Fruit fly (Drosophila melanogaster) whole organism, embryonic: ENCODE measurements around the gene Pcmt.

Experiments
- CG10267 ChIP-seq: fragments of 200-800 bp; sonication (Bioruptor generic); optimal IDR thresholded peaks from 2 replicates; lab custom pipeline; 2018; ENCODE audit warnings: missing biosample characterization, mild to moderate bottlenecking, missing genetic modification characterization, moderate library complexity
- CG10431 ChIP-seq: fragments of 200-800 bp; sonication (Bioruptor generic); optimal IDR thresholded peaks from 3 replicates; lab custom pipeline; 2018; ENCODE audit warnings: missing biosample characterization, mild to moderate bottlenecking, missing genetic modification characterization
- CG11398 ChIP-seq: fragments of 200-800 bp; sonication (Bioruptor generic); optimal IDR thresholded peaks from 2 replicates; lab custom pipeline; 2016; ENCODE audit warnings: missing biosample characterization, missing genetic modification characterization
- CG13894 ChIP-seq: fragments of 200-800 bp; sonication (Bioruptor generic); optimal IDR thresholded peaks from 3 replicates; lab custom pipeline; 2018; ENCODE audit warnings: missing biosample characterization, mild to moderate bottlenecking, missing genetic modification characterization, moderate library complexity
- CG15514 ChIP-seq: fragments of 200-800 bp; sonication (Bioruptor generic); optimal IDR thresholded peaks from 3 replicates; lab custom pipeline; 2017; ENCODE audit warnings: missing biosample characterization, missing genetic modification characterization, mild to moderate bottlenecking, moderate library complexity, missing genetic modification reagents
- CG30403 ChIP-seq: fragments of 200-800 bp; sonication (Bioruptor generic); optimal IDR thresholded peaks from 3 replicates; lab custom pipeline; 2016; ENCODE audit warnings: missing biosample characterization, missing genetic modification characterization
- CG34224 ChIP-seq: fragments of 200-800 bp; sonication (Bioruptor generic); IDR thresholded peaks from 3 replicates; pipeline ENCODE4 v1.3.6; 2022; ENCODE audit warnings: missing biosample characterization, missing genetic modification characterization; ENCODE audit not compliant: partially characterized antibody
- CG3726 ChIP-seq: fragments of 200-800 bp; sonication (Bioruptor generic); IDR thresholded peaks from 3 replicates; pipeline ENCODE4, ENCODE4 v1.3.6; 2022; ENCODE audit warnings: missing biosample characterization, missing genetic modification characterization
- CG43689 ChIP-seq: fragments of 200-800 bp; sonication (Bioruptor generic); IDR thresholded peaks from 2 replicates; pipeline ENCODE4 v1.3.6; 2022; ENCODE audit warnings: missing biosample characterization, missing genetic modification characterization
- CG4617 ChIP-seq: fragments of 200-800 bp; sonication (Bioruptor generic); optimal IDR thresholded peaks from 3 replicates; lab custom pipeline; 2016; ENCODE audit warnings: missing biosample characterization, missing genetic modification characterization, borderline replicate concordance
- CG6654 ChIP-seq: fragments of 200-800 bp; sonication (Bioruptor generic); optimal IDR thresholded peaks from 2 replicates; lab custom pipeline; 2017; ENCODE audit warnings: missing biosample characterization, mild to moderate bottlenecking, missing genetic modification characterization
- CG7987 ChIP-seq: fragments of 200-800 bp; sonication (Bioruptor generic); optimal IDR thresholded peaks from 2 replicates; lab custom pipeline; 2018; ENCODE audit warnings: missing biosample characterization, mild to moderate bottlenecking, missing genetic modification characterization, moderate library complexity
- Camta ChIP-seq: fragments of 200-800 bp; sonication (Bioruptor generic); optimal IDR thresholded peaks from 2 replicates; lab custom pipeline; 2016; ENCODE audit warnings: missing biosample characterization, missing genetic modification characterization
- D ChIP-seq, 2 experiments: fragments of 200-800 bp in 1 of 2; fragments of >200 bp in 1 of 2; sonication (Bioruptor generic) in 1 of 2; optimal IDR thresholded peaks; 2 replicates in 1 of 2; 3 replicates in 1 of 2; lab custom pipeline; 2017; ENCODE audit warnings: mild to moderate bottlenecking in 1 of 2, missing biosample characterization in 1 of 2, missing genetic modification characterization in 1 of 2, missing genetic modification reagents in 1 of 2
- Dip2 ChIP-seq: fragments of 200-800 bp; sonication (Bioruptor generic); IDR thresholded peaks from 2 replicates; pipeline ENCODE4 v1.3.6; 2022; ENCODE audit warnings: missing biosample characterization, missing genetic modification characterization
- E2f2 ChIP-seq: fragments of 200-800 bp; sonication (Bioruptor generic); IDR thresholded peaks from 2 replicates; pipeline ENCODE4 v1.3.6; 2022; ENCODE audit warnings: missing biosample characterization, missing genetic modification characterization
- Ets65A ChIP-seq: fragments of 200-800 bp; sonication (Bioruptor generic); peaks from one replicate; lab custom pipeline; 2016; ENCODE audit warnings: missing biosample characterization, missing genetic modification characterization
- Ets97D ChIP-seq: fragments of 200-800 bp; sonication (Bioruptor generic); optimal IDR thresholded peaks from 3 replicates; lab custom pipeline; 2016; ENCODE audit warnings: missing biosample characterization, missing genetic modification characterization
- GATAe ChIP-seq: fragments of 200-800 bp; sonication (Bioruptor generic); conservative IDR thresholded peaks from 2 replicates; pipeline ENCODE4 v1.3.6; 2022; ENCODE audit warnings: missing biosample characterization, missing genetic modification characterization
- H15 ChIP-seq: fragments of 200-800 bp; sonication (Bioruptor generic); IDR thresholded peaks from 3 replicates; pipeline ENCODE4 v1.3.6; 2022; ENCODE audit warnings: missing biosample characterization, missing genetic modification characterization
- HLHmδ ChIP-seq: fragments of 200-800 bp; sonication (Bioruptor generic); optimal IDR thresholded peaks from 2 replicates; lab custom pipeline; 2018; ENCODE audit warnings: missing biosample characterization, mild to moderate bottlenecking, missing genetic modification characterization, moderate library complexity
- Hand ChIP-seq: fragments of 200-800 bp; sonication (Bioruptor generic); optimal IDR thresholded peaks from 2 replicates; lab custom pipeline; 2017; ENCODE audit warnings: mild to moderate bottlenecking, missing biosample characterization, missing genetic modification reagents, missing genetic modification characterization
- Kr ChIP-seq: fragments of 200-800 bp; sonication (Bioruptor generic); optimal IDR thresholded peaks from 2 replicates; lab custom pipeline; 2017; ENCODE audit warnings: missing biosample characterization, mild to moderate bottlenecking, missing genetic modification characterization
- Myb ChIP-seq: fragments of 200-800 bp; sonication (Bioruptor generic); optimal IDR thresholded peaks from 2 replicates; lab custom pipeline; 2016; ENCODE audit warnings: missing biosample characterization, missing genetic modification characterization
- Oaz ChIP-seq: fragments of 200-800 bp; sonication (Bioruptor generic); IDR thresholded peaks from 2 replicates; pipeline ENCODE4 v1.3.6; 2022; ENCODE audit warnings: missing biosample characterization, missing genetic modification characterization
- Oli ChIP-seq: fragments of 200-800 bp; sonication (Bioruptor generic); optimal IDR thresholded peaks from 2 replicates; lab custom pipeline; 2018; ENCODE audit warnings: missing biosample characterization, mild to moderate bottlenecking, missing genetic modification characterization, moderate library complexity
- PHDP ChIP-seq: fragments of 200-800 bp; sonication (Bioruptor generic); optimal IDR thresholded peaks from 3 replicates; lab custom pipeline; 2018; ENCODE audit warnings: missing biosample characterization, mild to moderate bottlenecking, missing genetic modification characterization, moderate library complexity
- Sin3A ChIP-seq: fragments of >200 bp; optimal IDR thresholded peaks from 2 replicates; lab custom pipeline; 2018
- Six4 ChIP-seq: fragments of 200-800 bp; sonication (Bioruptor generic); optimal IDR thresholded peaks from 2 replicates; lab custom pipeline; 2016; ENCODE audit warnings: missing biosample characterization, missing genetic modification characterization
- Taf1 ChIP-seq: fragments of 200-800 bp; sonication (Bioruptor generic); IDR thresholded peaks from 2 replicates; pipeline ENCODE4 v1.3.6; 2022; ENCODE audit warnings: missing biosample characterization, missing genetic modification characterization
- al ChIP-seq: fragments of 200-800 bp; sonication (Bioruptor generic); IDR thresholded peaks from 2 replicates; pipeline ENCODE4 v1.3.6; 2022; ENCODE audit warnings: missing biosample characterization, missing genetic modification characterization
- cg ChIP-seq: fragments of 200-800 bp; sonication (Bioruptor generic); optimal IDR thresholded peaks from 3 replicates; lab custom pipeline; 2019; ENCODE audit warnings: missing biosample characterization, mild to moderate bottlenecking, missing genetic modification characterization, moderate library complexity
- eve ChIP-seq, 2 experiments: fragments of >200 bp; optimal IDR thresholded peaks; 2 replicates each; lab custom pipeline; 2017; ENCODE audit warnings: missing biosample characterization in 2 of 2, missing genetic modification characterization in 2 of 2
- fd64A ChIP-seq: fragments of 200-800 bp; sonication (Bioruptor generic); optimal IDR thresholded peaks from 3 replicates; lab custom pipeline; 2018; ENCODE audit warnings: missing biosample characterization, mild to moderate bottlenecking, missing genetic modification characterization
- hbn ChIP-seq: fragments of 200-800 bp; sonication (Bioruptor generic); IDR thresholded peaks from 2 replicates; pipeline ENCODE4 v1.3.6; 2022; ENCODE audit warnings: missing biosample characterization, missing genetic modification characterization; ENCODE audit not compliant: partially characterized antibody
- jing ChIP-seq: fragments of 200-800 bp; sonication (Bioruptor generic); optimal IDR thresholded peaks from 2 replicates; lab custom pipeline; 2018; ENCODE audit warnings: missing biosample characterization, mild to moderate bottlenecking, missing genetic modification characterization
- luna ChIP-seq: fragments of 200-800 bp; sonication (Bioruptor generic); optimal IDR thresholded peaks from 2 replicates; lab custom pipeline; 2016; ENCODE audit warnings: missing biosample characterization, missing genetic modification characterization
- oc ChIP-seq: fragments of 200-800 bp; sonication (Bioruptor generic); optimal IDR thresholded peaks from 2 replicates; lab custom pipeline; 2018; ENCODE audit warnings: missing biosample characterization, mild to moderate bottlenecking, missing genetic modification characterization, moderate library complexity
- org-1 ChIP-seq: fragments of 200-800 bp; sonication (Bioruptor generic); optimal IDR thresholded peaks from 2 replicates; lab custom pipeline; 2017; ENCODE audit warnings: missing biosample characterization, missing genetic modification characterization
- pb ChIP-seq: fragments of 200-800 bp; sonication (Bioruptor generic); optimal IDR thresholded peaks from 3 replicates; lab custom pipeline; 2016; ENCODE audit warnings: missing biosample characterization, missing genetic modification characterization
- pita ChIP-seq: fragments of 200-800 bp; sonication (Bioruptor generic); optimal IDR thresholded peaks from 2 replicates; lab custom pipeline; 2017; ENCODE audit warnings: missing biosample characterization, mild to moderate bottlenecking, missing genetic modification characterization
- prd ChIP-seq, 3 experiments: fragments of >200 bp in 2 of 3; fragments of 200-800 bp in 1 of 3; sonication (Bioruptor generic) in 1 of 3; optimal IDR thresholded peaks in 2 of 3; IDR thresholded peaks in 1 of 3; 2 replicates in 2 of 3; 3 replicates in 1 of 3; pipeline versions ENCODE4 v1.3.6 to Lab custom; 2017 to 2022; ENCODE audit warnings: missing biosample characterization in 1 of 3, missing genetic modification characterization in 1 of 3
- rib ChIP-seq: fragments of 200-800 bp; sonication (Bioruptor generic); IDR thresholded peaks from 2 replicates; pipeline ENCODE4 v1.3.6; 2022; ENCODE audit warnings: missing biosample characterization, missing genetic modification characterization
- sens ChIP-seq: fragments of 200-800 bp; sonication (Bioruptor generic); peaks from one replicate; lab custom pipeline; 2016; ENCODE audit warnings: missing biosample characterization, missing genetic modification characterization
- sens-2 ChIP-seq: fragments of 200-800 bp; sonication (Bioruptor generic); IDR thresholded peaks from 2 replicates; pipeline ENCODE4 v1.3.6; 2022; ENCODE audit warnings: missing biosample characterization, missing genetic modification characterization
- shn ChIP-seq: fragments of 200-800 bp; sonication (Bioruptor generic); optimal IDR thresholded peaks from 3 replicates; lab custom pipeline; 2016; ENCODE audit warnings: missing biosample characterization, missing genetic modification characterization
- sima ChIP-seq: fragments of 200-800 bp; sonication (Bioruptor generic); optimal IDR thresholded peaks from 2 replicates; lab custom pipeline; 2016; ENCODE audit warnings: missing biosample characterization, missing genetic modification characterization
- stwl ChIP-seq: fragments of 200-800 bp; sonication (Bioruptor generic); optimal IDR thresholded peaks from 3 replicates; lab custom pipeline; 2018; ENCODE audit warnings: missing biosample characterization, mild to moderate bottlenecking, missing genetic modification characterization, moderate library complexity
- tio ChIP-seq: fragments of 200-800 bp; sonication (Bioruptor generic); optimal IDR thresholded peaks from 2 replicates; lab custom pipeline; 2017; ENCODE audit warnings: missing biosample characterization, missing genetic modification characterization, inconsistent platforms
- unpg ChIP-seq: fragments of 200-800 bp; sonication (Bioruptor generic); optimal IDR thresholded peaks from 3 replicates; lab custom pipeline; 2018; ENCODE audit warnings: missing biosample characterization, mild to moderate bottlenecking, missing genetic modification characterization, moderate library complexity

The Pcmt gene

dm6 chr3R:5587863-5588519 is 33.9 kb upstream of the Pcmt start, which contains the start of gene CG2926 (continued):
- no peak for TF ChIP-seq CG10431 (GFP tag; lab: Kevin White, UChicago)
- TF ChIP-seq E2f2 (GFP tag; lab: Robert Waterston, UW), result peak; percentile 72
- peak; percentile 63 for TF ChIP-seq CG15514
- TF ChIP-seq CG11398 (GFP tag; lab: Kevin White, UChicago), result no peak
- TF ChIP-seq Hand (GFP tag; lab: Kevin White, UChicago), result no peak
- TF ChIP-seq Kr (GFP tag; lab: Kevin White, UChicago), result no peak
- TF ChIP-seq HLHmδ, result no peak
- no peak for TF ChIP-seq luna
- TF ChIP-seq oc (tag; lab: Kevin White, UChicago), result no peak
- peak; percentile 93 for TF ChIP-seq Ets65A (GFP tag; lab: Kevin White, UChicago)
- TF ChIP-seq CG30403 (GFP tag; lab: Kevin White, UChicago), result no peak
- peak; percentile 58 for TF ChIP-seq shn (GFP tag; lab: Kevin White, UChicago)
- no peak for TF ChIP-seq unpg (GFP tag; lab: Kevin White, UChicago)
- TF ChIP-seq tio, result no peak
- TF ChIP-seq Dip2 (GFP tag; lab: Robert Waterston, UW), result no peak
- TF ChIP-seq CG13894 (tag; lab: Kevin White, UChicago), result no peak
- TF ChIP-seq CG10267 (tag; lab: Kevin White, UChicago), result no peak
- TF ChIP-seq fd64A (GFP tag; lab: Kevin White, UChicago), result no peak
- TF ChIP-seq CG7987 (GFP tag; lab: Kevin White, UChicago), result no peak
- no peak for TF ChIP-seq sens-2 (GFP tag; lab: Robert Waterston, UW)
- no peak for TF ChIP-seq prd (optimal IDR thresholded peaks at IDR 0.05; lab: Kevin White, UChicago)
- TF ChIP-seq prd (GFP tag; IDR thresholded peaks at IDR 0.05; lab: Robert Waterston, UW), result peak; percentile 31; the same call in 1 of the 3 replicates
- TF ChIP-seq Taf1 (GFP tag; lab: Robert Waterston, UW), result no peak
- peak; percentile 37; the same call in 1 of the 2 replicates for TF ChIP-seq al (GFP tag; lab: Robert Waterston, UW)
- no peak for TF ChIP-seq CG6654 (GFP tag; lab: Kevin White, UChicago)
- no peak for TF ChIP-seq PHDP (tag; lab: Kevin White, UChicago)
- peak; percentile 75 for TF ChIP-seq cg (GFP tag; lab: Kevin White, UChicago)
- no peak for TF ChIP-seq GATAe (GFP tag; lab: Robert Waterston, UW)
- peak; percentile 83 for TF ChIP-seq hbn (GFP tag; lab: Robert Waterston, UW)
- TF ChIP-seq Oli (tag; lab: Kevin White, UChicago), result no peak
- TF ChIP-seq Sin3A (lab: Kevin White, UChicago), result peak; percentile 45
- no peak for TF ChIP-seq CG3726 (GFP tag; lab: Robert Waterston, UW)
- peak; percentile 55 for TF ChIP-seq Ets97D (GFP tag; lab: Kevin White, UChicago)
- TF ChIP-seq Oaz (GFP tag; lab: Robert Waterston, UW), result no peak
- peak; percentile 80 for TF ChIP-seq CG34224 (GFP tag; lab: Robert Waterston, UW)
- no peak for TF ChIP-seq jing
- no peak; the same call in 2 of the 3 replicates for TF ChIP-seq H15 (GFP tag; lab: Robert Waterston, UW)
- no peak for TF ChIP-seq pb (GFP tag; lab: Kevin White, UChicago)
- no peak for TF ChIP-seq CG43689 (GFP tag; lab: Robert Waterston, UW)
- TF ChIP-seq stwl (tag; lab: Kevin White, UChicago), result no peak
- no peak for TF ChIP-seq D (optimal IDR thresholded peaks at IDR 0.05; lab: Kevin White, UChicago)
- TF ChIP-seq D (GFP tag; optimal IDR thresholded peaks at IDR 0.05; lab: Kevin White, UChicago), result no peak
- TF ChIP-seq pita (GFP tag; lab: Kevin White, UChicago), result no peak
- peak; percentile 79 for TF ChIP-seq CG4617
- TF ChIP-seq rib (GFP tag; lab: Robert Waterston, UW), result peak; percentile 57
- TF ChIP-seq org-1, result no peak
- TF ChIP-seq eve (GFP tag; optimal IDR thresholded peaks at IDR 0.05; lab: Kevin White, UChicago), result no peak
- TF ChIP-seq Camta (GFP tag; lab: Kevin White, UChicago), result no peak
- TF ChIP-seq sens (GFP tag; lab: Kevin White, UChicago), result no peak
- peak; percentile 55 for TF ChIP-seq Myb (GFP tag; lab: Kevin White, UChicago)
- no peak for TF ChIP-seq Six4 (GFP tag; lab: Kevin White, UChicago)
- no peak for TF ChIP-seq sima (GFP tag; lab: Kevin White, UChicago)
